Fruit fly (Drosophila melanogaster) whole organism, embryonic: ENCODE measurements around the gene kibra.

ENCODE experiments used
- Asciz ChIP-seq: fragments of 200-800 bp; sonication (Bioruptor generic); optimal IDR thresholded peaks from 2 replicates; lab custom pipeline; 2017; ENCODE audit warnings: missing biosample characterization, mild to moderate bottlenecking, missing genetic modification characterization, missing genetic modification reagents
- BEAF-32 ChIP-seq: fragments of 200-800 bp; sonication (Bioruptor generic); optimal IDR thresholded peaks from 3 replicates; lab custom pipeline; 2017; ENCODE audit warnings: missing biosample characterization, missing genetic modification characterization, mild to moderate bottlenecking, moderate library complexity, missing genetic modification reagents
- CG11560 ChIP-seq: fragments of 200-800 bp; sonication (Bioruptor generic); IDR thresholded peaks from 3 replicates; pipeline ENCODE4 v1.3.6; 2022; ENCODE audit warnings: missing biosample characterization, missing genetic modification characterization
- CG12071 ChIP-seq: fragments of 200-800 bp; sonication (Bioruptor generic); optimal IDR thresholded peaks from 3 replicates; lab custom pipeline; 2018; ENCODE audit warnings: missing biosample characterization, mild to moderate bottlenecking, missing genetic modification characterization
- CG12942 ChIP-seq: fragments of 200-800 bp; sonication (Bioruptor generic); optimal IDR thresholded peaks from 3 replicates; lab custom pipeline; 2016; ENCODE audit warnings: missing biosample characterization, missing genetic modification characterization
- CG14014 ChIP-seq: fragments of 200-800 bp; sonication (Bioruptor generic); IDR thresholded peaks from 2 replicates; pipeline ENCODE4 v1.3.6; 2022; ENCODE audit warnings: missing biosample characterization, missing genetic modification characterization
- CG14667 ChIP-seq: fragments of 200-800 bp; sonication (Bioruptor generic); IDR thresholded peaks from 2 replicates; pipeline ENCODE4 v1.3.6; 2022; ENCODE audit warnings: missing biosample characterization, missing genetic modification characterization
- CG14860 ChIP-seq: fragments of 200-800 bp; sonication (Bioruptor generic); IDR thresholded peaks from 3 replicates; pipeline ENCODE4 v1.3.6; 2022; ENCODE audit warnings: missing biosample characterization, missing genetic modification characterization; ENCODE audit not compliant: partially characterized antibody
- CG15269 ChIP-seq: fragments of 200-800 bp; sonication (Bioruptor generic); optimal IDR thresholded peaks from 2 replicates; lab custom pipeline; 2018; ENCODE audit warnings: missing biosample characterization, mild to moderate bottlenecking, missing genetic modification characterization, moderate library complexity
- CG15696 ChIP-seq: fragments of 200-800 bp; sonication (Bioruptor generic); optimal IDR thresholded peaks from 2 replicates; lab custom pipeline; 2019; ENCODE audit warnings: missing biosample characterization, mild to moderate bottlenecking, missing genetic modification characterization, moderate library complexity
- CG16863 ChIP-seq: fragments of 200-800 bp; sonication (Bioruptor generic); optimal IDR thresholded peaks from 3 replicates; lab custom pipeline; 2016; ENCODE audit warnings: missing biosample characterization, missing genetic modification characterization
- CG18599 ChIP-seq: fragments of 200-800 bp; sonication (Bioruptor generic); optimal IDR thresholded peaks from 3 replicates; lab custom pipeline; 2017; ENCODE audit warnings: missing biosample characterization, missing genetic modification characterization, mild to moderate bottlenecking, moderate library complexity, missing genetic modification reagents
- CG2120 ChIP-seq: fragments of 200-800 bp; sonication (Bioruptor generic); optimal IDR thresholded peaks from 3 replicates; lab custom pipeline; 2016; ENCODE audit warnings: missing biosample characterization, missing genetic modification characterization
- CG30431 ChIP-seq: fragments of 200-800 bp; sonication (Bioruptor generic); optimal IDR thresholded peaks from 2 replicates; lab custom pipeline; 2017; ENCODE audit warnings: missing biosample characterization, missing genetic modification characterization
- CG31365 ChIP-seq: fragments of 200-800 bp; sonication (Bioruptor generic); optimal IDR thresholded peaks from 2 replicates; lab custom pipeline; 2018; ENCODE audit warnings: missing biosample characterization, mild to moderate bottlenecking, missing genetic modification characterization
- CG5245 ChIP-seq: fragments of 200-800 bp; sonication (Bioruptor generic); optimal IDR thresholded peaks from 3 replicates; lab custom pipeline; 2016; ENCODE audit warnings: missing biosample characterization, missing genetic modification characterization
- CG6654 ChIP-seq: fragments of 200-800 bp; sonication (Bioruptor generic); optimal IDR thresholded peaks from 2 replicates; lab custom pipeline; 2017; ENCODE audit warnings: missing biosample characterization, mild to moderate bottlenecking, missing genetic modification characterization
- CG6854 ChIP-seq: fragments of 200-800 bp; sonication (Bioruptor generic); optimal IDR thresholded peaks from 3 replicates; lab custom pipeline; 2017; ENCODE audit warnings: missing biosample characterization, mild to moderate bottlenecking, missing genetic modification characterization
- CG7556 ChIP-seq: fragments of 200-800 bp; sonication (Bioruptor generic); optimal IDR thresholded peaks from 2 replicates; lab custom pipeline; 2017; ENCODE audit warnings: missing biosample characterization, mild to moderate bottlenecking, missing genetic modification characterization
- CG8359 ChIP-seq: fragments of 200-800 bp; sonication (Bioruptor generic); optimal IDR thresholded peaks from 2 replicates; lab custom pipeline; 2017; ENCODE audit warnings: missing biosample characterization, mild to moderate bottlenecking, missing genetic modification characterization, borderline replicate concordance
- CTCF ChIP-seq: fragments of 200-800 bp; sonication (Bioruptor generic); optimal IDR thresholded peaks from 2 replicates; lab custom pipeline; 2017; ENCODE audit warnings: missing biosample characterization, mild to moderate bottlenecking, missing genetic modification characterization, moderate library complexity
- Dek ChIP-seq: fragments of 200-800 bp; sonication (Bioruptor generic); optimal IDR thresholded peaks from 3 replicates; lab custom pipeline; 2019; ENCODE audit warnings: missing biosample characterization, mild to moderate bottlenecking, missing genetic modification characterization, moderate library complexity
- ERR ChIP-seq: fragments of 200-800 bp; sonication (Bioruptor generic); optimal IDR thresholded peaks from 2 replicates; lab custom pipeline; 2016; ENCODE audit warnings: missing biosample characterization, missing genetic modification characterization
- Ets65A ChIP-seq: fragments of 200-800 bp; sonication (Bioruptor generic); peaks from one replicate; lab custom pipeline; 2016; ENCODE audit warnings: missing biosample characterization, missing genetic modification characterization
- Gsc ChIP-seq: fragments of 200-800 bp; sonication (Bioruptor generic); IDR thresholded peaks from 2 replicates; pipeline ENCODE4 v1.3.6; 2022; ENCODE audit warnings: missing biosample characterization, missing genetic modification characterization
- Hmx ChIP-seq: fragments of 200-800 bp; sonication (Bioruptor generic); optimal IDR thresholded peaks from 2 replicates; lab custom pipeline; 2016; ENCODE audit warnings: missing biosample characterization, missing genetic modification characterization
- Lhr ChIP-seq: fragments of 200-800 bp; sonication (Bioruptor generic); optimal IDR thresholded peaks from 3 replicates; lab custom pipeline; 2017; ENCODE audit warnings: mild to moderate bottlenecking, missing biosample characterization, missing genetic modification reagents, missing genetic modification characterization
- Lim3 ChIP-seq: fragments of 200-800 bp; sonication (Bioruptor generic); IDR thresholded peaks from 2 replicates; pipeline ENCODE4 v1.3.6; 2022; ENCODE audit warnings: missing biosample characterization, missing genetic modification characterization
- Lpt ChIP-seq: fragments of >200 bp; optimal IDR thresholded peaks from 2 replicates; lab custom pipeline; 2018; ENCODE audit warnings: missing biosample characterization, missing genetic modification characterization
- Med ChIP-seq: fragments of 200-800 bp; sonication (Bioruptor generic); peaks from one replicate; lab custom pipeline; 2016; ENCODE audit warnings: missing biosample characterization, missing genetic modification characterization, mild to moderate bottlenecking, inconsistent platforms, moderate library complexity
- Myb ChIP-seq: fragments of 200-800 bp; sonication (Bioruptor generic); optimal IDR thresholded peaks from 2 replicates; lab custom pipeline; 2016; ENCODE audit warnings: missing biosample characterization, missing genetic modification characterization
- PHDP ChIP-seq: fragments of 200-800 bp; sonication (Bioruptor generic); optimal IDR thresholded peaks from 3 replicates; lab custom pipeline; 2018; ENCODE audit warnings: missing biosample characterization, mild to moderate bottlenecking, missing genetic modification characterization, moderate library complexity
- Side ChIP-seq: fragments of 200-800 bp; sonication (Bioruptor generic); optimal IDR thresholded peaks from 2 replicates; lab custom pipeline; 2016; ENCODE audit warnings: missing biosample characterization, missing genetic modification characterization
- Xbp1 ChIP-seq: fragments of 200-800 bp; sonication (Bioruptor generic); optimal IDR thresholded peaks from 3 replicates; lab custom pipeline; 2016; ENCODE audit warnings: missing biosample characterization, mild to moderate bottlenecking, missing genetic modification characterization
- ab ChIP-seq: fragments of 200-800 bp; sonication (Bioruptor generic); optimal IDR thresholded peaks from 2 replicates; lab custom pipeline; 2016; ENCODE audit warnings: missing biosample characterization, missing genetic modification characterization
- aop ChIP-seq: fragments of 200-800 bp; sonication (Bioruptor generic); IDR thresholded peaks from 2 replicates; pipeline ENCODE4 v1.3.6; 2022; ENCODE audit warnings: missing biosample characterization, missing genetic modification characterization
- ara ChIP-seq: fragments of 200-800 bp; sonication (Bioruptor generic); IDR thresholded peaks from 2 replicates; pipeline ENCODE4 v1.3.6; 2022; ENCODE audit warnings: missing biosample characterization, missing genetic modification characterization
- cad ChIP-seq: fragments of >200 bp; optimal IDR thresholded peaks from 2 replicates; lab custom pipeline; 2017; ENCODE audit warnings: missing biosample characterization, missing genetic modification characterization
- dysf ChIP-seq: fragments of 200-800 bp; sonication (Bioruptor generic); IDR thresholded peaks from 3 replicates; pipeline ENCODE4 v1.3.6; 2022; ENCODE audit warnings: missing biosample characterization, missing genetic modification characterization
- fu2 ChIP-seq: fragments of 200-800 bp; sonication (Bioruptor generic); optimal IDR thresholded peaks from 2 replicates; lab custom pipeline; 2016; ENCODE audit warnings: missing biosample characterization, missing genetic modification characterization
- hbn ChIP-seq: fragments of 200-800 bp; sonication (Bioruptor generic); IDR thresholded peaks from 2 replicates; pipeline ENCODE4 v1.3.6; 2022; ENCODE audit warnings: missing biosample characterization, missing genetic modification characterization; ENCODE audit not compliant: partially characterized antibody
- lola ChIP-seq, 3 experiments: fragments of >200 bp in 2 of 3; fragments of 200-800 bp in 1 of 3; sonication (Bioruptor generic) in 1 of 3; optimal IDR thresholded peaks; 2 replicates each; lab custom pipeline; 2017 to 2019; ENCODE audit warnings: missing biosample characterization in 3 of 3, missing genetic modification characterization in 3 of 3, mild to moderate bottlenecking in 1 of 3, moderate library complexity in 1 of 3
- pfk ChIP-seq: fragments of 200-800 bp; sonication (Bioruptor generic); optimal IDR thresholded peaks from 2 replicates; lab custom pipeline; 2018; ENCODE audit warnings: missing biosample characterization, mild to moderate bottlenecking, missing genetic modification characterization, moderate library complexity
- salm ChIP-seq: fragments of 200-800 bp; sonication (Bioruptor generic); optimal IDR thresholded peaks from 2 replicates; lab custom pipeline; 2018; ENCODE audit warnings: missing biosample characterization, mild to moderate bottlenecking, missing genetic modification characterization
- scrt ChIP-seq: fragments of 200-800 bp; sonication (Bioruptor generic); optimal IDR thresholded peaks from 2 replicates; lab custom pipeline; 2018; ENCODE audit warnings: missing biosample characterization, mild to moderate bottlenecking, missing genetic modification characterization, moderate library complexity
- trem ChIP-seq: fragments of 200-800 bp; optimal IDR thresholded peaks from 3 replicates; lab custom pipeline; 2019; ENCODE audit warnings: missing biosample characterization, mild to moderate bottlenecking, missing genetic modification characterization, moderate library complexity
- vvl ChIP-seq: fragments of 200-800 bp; sonication (Bioruptor generic); IDR thresholded peaks from 2 replicates; pipeline ENCODE4 v1.3.6; 2022; ENCODE audit warnings: missing biosample characterization, missing genetic modification characterization
- zen ChIP-seq: fragments of 200-800 bp; sonication (Bioruptor generic); optimal IDR thresholded peaks from 3 replicates; lab custom pipeline; 2018; ENCODE audit warnings: missing biosample characterization, mild to moderate bottlenecking, missing genetic modification characterization, moderate library complexity

kibra gene

dm6 chr3R:14721942-14722939 lies 1.8 kb downstream of the kibra start (continued):
- no peak for TF ChIP-seq Gsc (GFP tag; lab: Robert Waterston, UW)
- TF ChIP-seq cad (GFP tag; lab: Kevin White, UChicago), result peak; percentile 51
- peak; percentile 67 for TF ChIP-seq CG2120 (GFP tag; lab: Kevin White, UChicago)
- peak; percentile 28 for TF ChIP-seq Lpt
- peak in 1 of 3 experiments; percentile 50 for TF ChIP-seq lola (GFP tag; optimal IDR thresholded peaks at IDR 0.05; lab: Kevin White, UChicago)
- TF ChIP-seq CTCF (GFP tag; lab: Kevin White, UChicago), result peak; percentile 8
- TF ChIP-seq Dek (tag; lab: Kevin White, UChicago), result no peak
- peak; percentile 74 for TF ChIP-seq CG14014
- TF ChIP-seq Xbp1, result peak; percentile 74
- TF ChIP-seq pfk, result no peak
- TF ChIP-seq salm, result peak; percentile 21
- TF ChIP-seq dysf (GFP tag; lab: Robert Waterston, UW), result peak; percentile 79
- no peak for TF ChIP-seq CG15696 (tag; lab: Kevin White, UChicago)
- no peak for TF ChIP-seq BEAF-32
- TF ChIP-seq CG30431 (GFP tag; lab: Kevin White, UChicago), result peak; percentile 36
- peak; percentile 49 for TF ChIP-seq fu2
- peak; percentile 69 for TF ChIP-seq CG18599
- peak; percentile 45 for TF ChIP-seq scrt (GFP tag; lab: Kevin White, UChicago)
- peak; percentile 73 for TF ChIP-seq Ets65A (GFP tag; lab: Kevin White, UChicago)
- peak; percentile 68 for TF ChIP-seq CG7556 (GFP tag; lab: Kevin White, UChicago)
- TF ChIP-seq Asciz (GFP tag; lab: Kevin White, UChicago), result peak; percentile 62
- TF ChIP-seq CG14667, result peak; percentile 52; the same call in 1 of the 2 replicates
- peak; percentile 94 for TF ChIP-seq Med (GFP tag; lab: Kevin White, UChicago)
- peak; percentile 69 for TF ChIP-seq CG16863 (GFP tag; lab: Kevin White, UChicago)
- peak; percentile 66 for TF ChIP-seq CG12942 (GFP tag; lab: Kevin White, UChicago)
- peak; percentile 29 for TF ChIP-seq Hmx (GFP tag; lab: Kevin White, UChicago)
- peak; percentile 21 for TF ChIP-seq zen (tag; lab: Kevin White, UChicago)
- TF ChIP-seq CG15269 (tag; lab: Kevin White, UChicago), result peak; percentile 81
- peak; percentile 70 for TF ChIP-seq PHDP (tag; lab: Kevin White, UChicago)
- no peak for TF ChIP-seq aop (GFP tag; lab: Robert Waterston, UW)
- TF ChIP-seq CG6654 (GFP tag; lab: Kevin White, UChicago), result peak; percentile 38
- TF ChIP-seq CG8359 (GFP tag; lab: Kevin White, UChicago), result peak; percentile 29
- no peak for TF ChIP-seq CG31365 (tag; lab: Kevin White, UChicago)
- peak; percentile 72 for TF ChIP-seq ab
- TF ChIP-seq CG11560 (tag; lab: Robert Waterston, UW), result no peak
- TF ChIP-seq hbn (GFP tag; lab: Robert Waterston, UW), result no peak
- TF ChIP-seq Lim3 (GFP tag; lab: Robert Waterston, UW), result 0 out of 2 replicates have a peak, but pooled peaks have one; percentile 22
- no peak for TF ChIP-seq Lhr (GFP tag; lab: Kevin White, UChicago)
- TF ChIP-seq trem (tag; lab: Kevin White, UChicago), result peak; percentile 3
- peak; percentile 40 for TF ChIP-seq CG5245
- peak; percentile 50; the same call in 1 of the 2 replicates for TF ChIP-seq ara (GFP tag; lab: Robert Waterston, UW)
- TF ChIP-seq CG6854 (GFP tag; lab: Kevin White, UChicago), result no peak
- no peak for TF ChIP-seq CG14860 (GFP tag; lab: Robert Waterston, UW)
- peak; percentile 45 for TF ChIP-seq Myb (GFP tag; lab: Kevin White, UChicago)
- peak; percentile 78 for TF ChIP-seq vvl
- peak; percentile 57 for TF ChIP-seq Side (GFP tag; lab: Kevin White, UChicago)
- TF ChIP-seq ERR (GFP tag; lab: Kevin White, UChicago), result peak; percentile 7
- peak; percentile 58 for TF ChIP-seq CG12071 (GFP tag; lab: Kevin White, UChicago)
